1 fruit fly cellular context compared by ENCODE assay signal in genomic region chr3R:30809287-30809933, dm6.
TF ChIP-seq lines count a peak whose summit lies in the region.

No protein-coding gene starts in this region.

TF ChIP-seq in whole organism, embryonic, 481 proteins besides CTCF, POLR2A, EP300 and RAD21 (continued from another document):
- TF ChIP-seq Awh (GFP tag; IDR thresholded peaks at IDR 0.05; lab: Robert Waterston, UW) (0 out of 2 replicates have a peak, but pooled peaks have one; percentile 6), CG8924 (tag; optimal IDR thresholded peaks at IDR 0.05; lab: Kevin White, UChicago) (peak; percentile 20), Lim3 (GFP tag; IDR thresholded peaks at IDR 0.05; lab: Robert Waterston, UW) (no peak), tll (GFP tag; optimal IDR thresholded peaks at IDR 0.05; lab: Kevin White, UChicago) (peak in 1 of 2 experiments; percentile 79)
